Worm (Caenorhabditis elegans) whole organism, late embryonic: ENCODE results near the gene sptl-2.

ENCODE experiments used
- ahr-1 ChIP-seq: sonication (generic microtip); optimal IDR thresholded peaks from 2 replicates; lab custom pipeline; 2016; ENCODE audit warnings: missing genetic modification characterization, missing compliant biosample characterization
- ama-1 ChIP-seq: fragments of 150-350 bp; optimal IDR thresholded peaks from 2 replicates; lab custom pipeline; 2014
- fkh-10 ChIP-seq: fragments of 150-350 bp; optimal IDR thresholded peaks from 2 replicates; lab custom pipeline; 2014; ENCODE audit warnings: missing biosample characterization, missing genetic modification reagents, missing genetic modification characterization
- nfya-1 ChIP-seq: sonication (generic microtip); optimal IDR thresholded peaks from 2 replicates; lab custom pipeline; 2017; ENCODE audit warnings: missing genetic modification characterization, mild to moderate bottlenecking, missing compliant biosample characterization, antibody characterized with exemption, moderate library complexity
- odd-2 ChIP-seq: sonication (generic microtip); optimal IDR thresholded peaks from 2 replicates; lab custom pipeline; 2017; ENCODE audit warnings: antibody characterized with exemption, mild to moderate bottlenecking, missing genetic modification characterization, missing compliant biosample characterization
- pqm-1 ChIP-seq: sonication (generic microtip); optimal IDR thresholded peaks from 2 replicates; lab custom pipeline; 2016; ENCODE audit warnings: missing genetic modification characterization, missing compliant biosample characterization
- tbx-2 ChIP-seq: sonication (generic microtip); optimal IDR thresholded peaks from 2 replicates; lab custom pipeline; 2016; ENCODE audit warnings: missing genetic modification characterization, missing compliant biosample characterization
- ztf-16 ChIP-seq: sonication (generic microtip); optimal IDR thresholded peaks from 2 replicates; lab custom pipeline; 2017; ENCODE audit warnings: missing genetic modification characterization, missing compliant biosample characterization

DNA sequence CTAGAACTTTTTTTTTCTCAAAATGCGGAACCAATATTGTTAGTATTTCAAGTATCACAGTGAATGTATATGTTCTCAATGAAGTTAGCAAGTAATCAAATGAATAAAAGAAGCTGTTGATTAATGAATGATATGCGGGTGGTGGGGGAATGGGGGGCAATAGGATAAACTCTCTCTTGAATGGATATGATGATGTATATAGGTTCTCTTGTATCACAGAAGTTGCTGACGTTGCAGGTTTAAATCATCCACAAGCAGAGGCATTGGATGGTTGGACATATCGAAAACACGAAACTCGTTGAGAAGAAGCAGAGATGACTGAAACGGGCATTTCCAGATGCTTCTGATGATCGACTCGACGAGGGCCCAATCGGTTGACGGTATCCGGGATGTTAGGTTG lies 22.6 kb downstream of the sptl-2 start:
- TF ChIP-seq pqm-1 (tag; lab: Kevin White, UChicago) (no peak), nfya-1 (tag; lab: Kevin White, UChicago) (no peak), tbx-2 (tag; lab: Kevin White, UChicago) (no peak), ztf-16 (tag; lab: Kevin White, UChicago) (no peak), fkh-10 (GFP tag; lab: Kevin White, UChicago) (no peak), ama-1 (no peak), ahr-1 (no peak), odd-2 (tag; lab: Kevin White, UChicago) (no peak)
